Fruit fly (Drosophila melanogaster) whole organism: Measurements from ENCODE around the gene CG13050.

Source experiments
- CG8478 ChIP-seq: fragments of >200 bp; optimal IDR thresholded peaks from 2 replicates; lab custom pipeline; 2018; ENCODE audit warnings: inconsistent platforms
- Dll ChIP-seq: fragments of >200 bp; optimal IDR thresholded peaks from 2 replicates; lab custom pipeline; 2017
- EcR ChIP-seq, 2 experiments: fragments of >200 bp; optimal IDR thresholded peaks; 2 replicates each; lab custom pipeline; 2017; ENCODE audit warnings: missing biosample characterization in 2 of 2, missing genetic modification characterization in 2 of 2, missing genetic modification reagents in 2 of 2
- pan ChIP-seq: fragments of >200 bp; optimal IDR thresholded peaks from 2 replicates; lab custom pipeline; 2017
- psq ChIP-seq: fragments of >200 bp; optimal IDR thresholded peaks from 2 replicates; lab custom pipeline; 2017
- usp ChIP-seq: fragments of >200 bp; optimal IDR thresholded peaks from 2 replicates; lab custom pipeline; 2017; ENCODE audit warnings: missing biosample characterization, missing genetic modification characterization, mixed read lengths

CG13050 gene

DNA sequence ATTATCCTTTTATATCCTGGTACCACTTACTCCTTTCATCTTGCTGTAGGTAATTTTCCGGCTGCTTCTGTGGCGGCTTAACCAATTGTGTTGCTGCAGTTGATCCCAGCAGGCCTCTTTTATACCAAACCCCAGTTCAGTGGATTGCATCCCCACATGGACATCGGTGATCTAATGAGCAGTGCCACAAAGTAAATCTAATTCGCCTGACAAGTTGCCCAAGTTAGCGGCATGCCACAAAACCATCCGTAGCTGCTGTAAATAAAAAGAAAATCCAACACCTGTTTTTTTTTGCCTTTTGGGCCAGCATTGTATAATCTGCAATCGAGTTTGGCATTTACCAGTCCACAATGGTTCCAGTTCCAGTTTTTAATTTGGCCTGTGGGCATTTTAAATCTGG is at the start of gene CG13050:
TSS of gene CG13050 (minus strand) at position 101 of the 400 bp plus-strand sequence.
- TF ChIP-seq psq (lab: Kevin White, UChicago) (no peak), Dll (lab: Kevin White, UChicago) (no peak), usp (no peak), EcR (GFP tag; optimal IDR thresholded peaks at IDR 0.05; lab: Kevin White, UChicago) (no peak), CG8478 (lab: Kevin White, UChicago) (no peak)

DNA sequence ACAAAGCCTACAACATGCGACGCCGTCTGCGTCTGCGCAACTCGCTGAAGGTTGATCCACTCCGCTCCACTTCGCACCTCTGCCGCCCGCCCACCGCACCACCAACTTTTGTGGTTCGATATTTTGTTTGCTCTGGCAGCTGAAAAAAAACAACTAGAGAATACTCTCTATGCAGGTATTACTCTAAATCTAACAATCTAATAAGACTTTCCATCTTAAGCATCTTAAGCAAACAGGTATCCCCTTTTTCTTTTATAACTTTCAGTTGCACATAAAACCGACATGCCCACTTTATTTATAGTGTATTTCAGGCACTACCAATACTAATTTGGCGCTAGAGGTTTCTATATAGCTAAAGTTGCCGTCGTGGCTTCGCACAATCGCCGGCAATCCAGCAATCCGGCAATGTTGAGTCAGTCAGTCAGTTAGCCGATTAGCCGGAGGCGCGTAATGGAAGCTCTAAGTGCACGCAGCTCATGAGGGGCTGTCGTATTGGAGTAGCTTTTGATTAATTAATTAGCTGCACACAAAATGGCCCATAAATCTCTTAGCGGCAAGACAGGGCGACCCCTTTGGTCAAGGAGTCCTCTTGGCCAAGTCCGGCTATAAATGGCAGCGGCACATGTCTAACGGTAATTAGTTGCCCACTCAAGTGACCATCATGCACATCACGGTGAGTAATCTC is 49.3 kb upstream of the CG13050 start, which contains the start of gene CG13058:
TSS of gene CG13058 (plus strand) at position 635 of the 685 bp plus-strand sequence.
- TF ChIP-seq psq (lab: Kevin White, UChicago) = no peak
- no peak for TF ChIP-seq usp
- no peak for TF ChIP-seq CG8478 (lab: Kevin White, UChicago)
- no peak for TF ChIP-seq EcR (GFP tag; optimal IDR thresholded peaks at IDR 0.05; lab: Kevin White, UChicago)
- TF ChIP-seq Dll (lab: Kevin White, UChicago) = no peak
- no peak for TF ChIP-seq pan (lab: Kevin White, UChicago)

- TF ChIP-seq psq (lab: Kevin White, UChicago) (no peak), pan (lab: Kevin White, UChicago) (no peak), EcR (GFP tag; optimal IDR thresholded peaks at IDR 0.05; lab: Kevin White, UChicago) (no peak), CG8478 (lab: Kevin White, UChicago) (no peak), Dll (lab: Kevin White, UChicago) (no peak), usp (no peak)
Measured at dm6 chr3L:16327776-16328175, 48.7 kb upstream of the CG13050 start, which contains the start of gene CG13038. Gene CG13038, minus strand, starts transcription at chr3L:16327893.

DNA sequence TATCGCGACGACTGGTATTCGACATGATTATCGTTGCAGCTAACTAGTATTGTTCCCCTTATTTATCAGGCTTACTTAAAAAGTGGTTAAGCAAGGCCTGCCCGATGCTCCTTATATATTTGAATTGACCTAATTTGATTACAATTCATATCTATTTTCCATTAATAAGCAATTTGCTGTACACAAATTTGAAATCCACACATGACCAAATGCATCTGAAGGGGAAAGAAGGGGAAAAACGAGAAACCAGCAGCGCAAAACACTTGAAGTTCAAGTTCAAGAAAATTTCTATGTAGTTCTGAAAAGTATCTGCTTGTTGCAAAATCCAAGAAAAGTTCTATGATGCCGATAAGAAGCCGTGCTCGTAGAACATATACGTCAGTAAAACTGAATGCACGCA is 47.6 kb upstream of the CG13050 start, which contains the start of the genes CG13040 and CG13039:
TSS of gene CG13040 (minus strand) at position 101 of the 400 bp plus-strand sequence.
TSS of gene CG13039 (minus strand) at position 106 of the 400 bp plus-strand sequence.
- TF ChIP-seq Dll (lab: Kevin White, UChicago) (no peak), EcR (GFP tag; optimal IDR thresholded peaks at IDR 0.05; lab: Kevin White, UChicago) (no peak), usp (no peak), pan (lab: Kevin White, UChicago) (no peak), psq (lab: Kevin White, UChicago) (no peak), CG8478 (lab: Kevin White, UChicago) (no peak)

dm6 chr3L:16323372-16323771 is 44.3 kb upstream of the CG13050 start, which contains the start of gene CG13059:
Gene CG13059, plus strand, starts transcription at chr3L:16323672.
- no peak for TF ChIP-seq usp
- TF ChIP-seq EcR (GFP tag; optimal IDR thresholded peaks at IDR 0.05; lab: Kevin White, UChicago) = no peak
- no peak for TF ChIP-seq psq (lab: Kevin White, UChicago)
- TF ChIP-seq pan (lab: Kevin White, UChicago) = no peak

DNA sequence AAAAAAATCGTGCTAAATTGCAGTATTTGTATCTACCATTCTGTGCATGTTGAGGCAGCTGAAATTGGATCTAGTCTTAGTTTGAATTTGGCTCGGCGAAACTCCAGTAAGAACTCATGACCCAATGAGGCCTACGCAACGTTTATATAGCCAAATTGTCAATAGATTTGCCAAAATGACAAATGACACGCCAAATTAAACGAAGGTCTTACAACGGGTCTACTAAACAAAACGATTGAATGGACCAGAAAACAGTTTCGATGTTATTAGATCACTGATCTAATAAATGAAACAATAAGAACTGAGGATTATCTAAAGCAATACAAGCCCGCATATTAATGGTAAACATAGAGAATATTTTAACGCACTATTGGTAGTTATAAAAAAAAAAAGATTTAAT is 42.1 kb upstream of the CG13050 start, which contains the start of gene CG42718:
TSS of gene CG42718 (minus strand) at position 101 of the 400 bp plus-strand sequence.
- no peak for TF ChIP-seq EcR (GFP tag; optimal IDR thresholded peaks at IDR 0.05; lab: Kevin White, UChicago)
- TF ChIP-seq Dll (lab: Kevin White, UChicago) = no peak
- TF ChIP-seq pan (lab: Kevin White, UChicago) = no peak
- no peak for TF ChIP-seq CG8478 (lab: Kevin White, UChicago)
- TF ChIP-seq psq (lab: Kevin White, UChicago) = no peak
- TF ChIP-seq usp = no peak

DNA sequence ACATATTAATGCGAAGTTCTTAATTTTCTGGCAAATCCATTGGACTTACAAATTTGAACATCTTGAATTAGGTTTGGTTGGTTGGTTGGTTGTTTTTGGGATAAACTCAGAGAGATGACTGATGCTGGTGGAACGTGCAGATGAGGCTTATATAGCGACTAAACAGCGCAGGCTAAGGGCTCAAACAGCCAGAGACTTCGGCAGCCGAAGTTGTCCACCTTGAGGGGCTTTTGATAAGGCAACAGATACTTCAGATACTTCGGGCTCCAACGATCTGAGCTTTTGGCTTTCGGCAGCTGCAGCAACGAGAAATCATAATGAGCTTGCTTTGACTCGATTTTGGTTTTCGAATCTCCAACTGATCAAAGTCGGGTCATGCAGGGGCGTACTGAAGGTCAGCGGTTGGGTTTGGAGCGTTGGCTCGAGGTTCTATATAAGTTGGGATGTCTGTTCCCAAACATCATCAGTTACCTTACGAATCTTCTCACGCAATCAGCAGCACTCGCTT is 40.4 kb upstream of the CG13050 start, which contains the start of the genes CG13041 and CG13060:
TSS of gene CG13041 (minus strand) at position 128 of the 508 bp plus-strand sequence.
TSS of gene CG13060 (plus strand) at position 458 of the 508 bp plus-strand sequence.
- TF ChIP-seq psq (lab: Kevin White, UChicago) (no peak), usp (no peak), CG8478 (lab: Kevin White, UChicago) (no peak), EcR (GFP tag; optimal IDR thresholded peaks at IDR 0.05; lab: Kevin White, UChicago) (no peak), pan (lab: Kevin White, UChicago) (no peak), Dll (lab: Kevin White, UChicago) (no peak)

DNA sequence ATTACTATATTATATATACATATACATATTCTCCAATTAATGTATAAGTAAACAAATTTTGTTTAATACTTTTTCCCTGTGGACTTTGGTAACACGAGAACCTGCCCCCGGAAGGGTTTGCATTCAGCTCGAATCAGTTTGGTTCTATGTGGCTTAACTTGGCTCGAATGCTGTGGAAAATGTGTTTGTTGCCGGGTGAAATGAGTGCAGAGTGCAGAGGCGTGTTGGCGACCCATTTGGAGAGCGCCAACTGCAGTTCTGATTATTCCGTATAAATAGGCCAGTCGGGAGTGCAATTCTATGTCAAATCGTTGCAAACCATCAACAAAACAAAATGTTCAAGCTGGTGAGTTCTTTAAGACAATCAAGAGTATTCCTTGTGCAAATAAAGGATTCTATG is 38.7 kb upstream of the CG13050 start, which contains the start of gene Nplp3:
TSS of gene Nplp3 (plus strand) at position 301 of the 400 bp plus-strand sequence.
- no peak for TF ChIP-seq Dll (lab: Kevin White, UChicago)
- no peak for TF ChIP-seq CG8478 (lab: Kevin White, UChicago)

dm6 chr3L:16313985-16314384 is 34.9 kb upstream of the CG13050 start, which contains the start of gene CG13062:
Gene CG13062, plus strand, starts transcription at chr3L:16314285.
- no peak for TF ChIP-seq psq (lab: Kevin White, UChicago)
- no peak for TF ChIP-seq EcR (GFP tag; optimal IDR thresholded peaks at IDR 0.05; lab: Kevin White, UChicago)
- no peak for TF ChIP-seq Dll (lab: Kevin White, UChicago)
- TF ChIP-seq CG8478 (lab: Kevin White, UChicago) = no peak
- TF ChIP-seq pan (lab: Kevin White, UChicago) = no peak
- TF ChIP-seq usp = no peak

DNA sequence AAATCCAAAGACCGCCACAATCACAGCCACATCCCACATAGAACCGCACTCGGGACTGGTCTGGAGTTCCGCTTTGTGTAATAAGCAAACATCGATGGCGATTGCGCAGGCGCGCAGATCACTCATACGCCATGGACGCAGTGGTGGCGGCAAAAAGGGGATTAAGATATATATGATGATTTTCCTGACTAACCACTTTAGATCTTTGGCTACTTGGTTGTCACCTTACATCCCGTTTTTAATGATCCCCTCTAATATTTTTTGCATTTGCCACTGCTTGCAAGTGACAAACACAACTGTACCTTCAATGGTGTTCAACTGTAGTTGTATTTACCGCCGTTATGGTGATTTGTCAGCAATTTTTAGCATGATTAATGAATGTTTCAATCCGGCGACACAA is 30.9 kb upstream of the CG13050 start:
- TF ChIP-seq pan (lab: Kevin White, UChicago) (no peak), CG8478 (lab: Kevin White, UChicago) (no peak), psq (lab: Kevin White, UChicago) (no peak), Dll (lab: Kevin White, UChicago) (no peak), EcR (GFP tag; optimal IDR thresholded peaks at IDR 0.05; lab: Kevin White, UChicago) (no peak), usp (no peak)

DNA sequence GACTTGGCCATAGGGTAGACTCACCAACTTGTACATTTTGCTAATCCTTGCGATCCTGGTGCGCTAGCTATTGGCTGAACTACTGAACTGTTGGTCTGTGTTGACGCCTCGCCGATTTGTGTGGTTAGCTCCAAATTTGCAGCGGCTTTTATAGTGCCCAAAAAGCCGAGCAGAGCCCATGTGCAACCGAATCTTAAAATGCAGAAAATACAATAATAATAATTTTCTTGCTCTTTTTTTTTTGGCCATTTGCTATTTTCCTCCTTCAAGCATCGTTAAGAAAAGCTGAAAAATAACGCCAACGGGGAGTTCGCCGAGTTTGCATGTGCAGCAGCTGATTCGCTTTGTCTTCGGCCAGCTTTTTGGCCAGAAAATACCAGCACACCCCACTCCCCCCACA is 29.3 kb upstream of the CG13050 start, which contains the start of gene CG13042:
TSS of gene CG13042 (minus strand) at position 101 of the 400 bp plus-strand sequence.
- TF ChIP-seq EcR (GFP tag; optimal IDR thresholded peaks at IDR 0.05; lab: Kevin White, UChicago) (no peak), CG8478 (lab: Kevin White, UChicago) (no peak), pan (lab: Kevin White, UChicago) (no peak)
